Worm (Caenorhabditis elegans) whole organism, L4/young adult: ENCODE results near the gene tofu-1.
"Not testable (repeated sequence)": the region's sequence is repeated elsewhere in the genome, so short reads cannot be mapped to it uniquely, and the experiment has no call there.

ENCODE experiments used
- W03F9.2 ChIP-seq: fragments of 150-350 bp; optimal IDR thresholded peaks from 2 replicates; lab custom pipeline; 2014; ENCODE audit warnings: missing biosample characterization, missing genetic modification characterization
- dao-5 ChIP-seq: sonication (generic microtip); optimal IDR thresholded peaks from 2 replicates; lab custom pipeline; 2016; ENCODE audit warnings: missing genotype, missing genetic modification characterization, moderate library complexity, missing compliant biosample characterization
- him-1 ChIP-seq: sonication (generic microtip); optimal IDR thresholded peaks from 2 replicates; lab custom pipeline; 2016; ENCODE audit warnings: missing genotype, missing genetic modification reagents, missing genetic modification characterization, missing compliant biosample characterization

The tofu-1 gene

ce11 chrV:10002720-10003119 is 21.8 kb downstream of the tofu-1 start:
- TF ChIP-seq W03F9.2 (tag; lab: Kevin White, UChicago) (no peak), him-1 (tag; lab: Kevin White, UChicago) (no peak), dao-5 (tag; lab: Kevin White, UChicago) (no peak)

ce11 chrV:10003315-10003969 is 22.5 kb downstream of the tofu-1 start:
- TF ChIP-seq dao-5 (tag; lab: Kevin White, UChicago) (no peak), W03F9.2 (tag; lab: Kevin White, UChicago) (peak; percentile 74), him-1 (tag; lab: Kevin White, UChicago) (no peak)

ce11 chrV:10004048-10004761 is 23.3 kb downstream of the tofu-1 start, which contains the start of gene uda-1:
uda-1 (plus strand) TSS chrV:10004755.
- TF ChIP-seq W03F9.2, dao-5, him-1 (tag; lab: Kevin White, UChicago): not testable (repeated sequence)

DNA sequence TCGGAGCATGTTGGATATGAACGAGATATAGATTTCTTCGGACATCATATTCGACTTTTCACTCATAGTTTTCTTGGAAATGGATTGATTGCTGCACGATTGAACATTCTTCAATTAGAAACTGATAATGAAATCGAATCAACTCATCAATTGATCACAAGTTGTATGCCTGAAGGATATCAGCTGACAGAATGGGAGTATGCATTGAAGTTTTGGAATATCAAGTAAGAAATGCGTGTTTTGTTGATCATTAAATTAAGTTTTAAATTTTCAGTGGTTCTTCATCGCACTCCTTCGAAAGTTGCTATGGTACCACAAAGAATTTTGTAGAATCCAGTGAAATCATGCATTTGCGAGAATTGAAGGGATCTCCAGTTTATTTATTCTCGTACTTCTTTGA is 25.4 kb downstream of the tofu-1 start:
- TF ChIP-seq W03F9.2 (tag; lab: Kevin White, UChicago) (no peak), dao-5 (tag; lab: Kevin White, UChicago) (no peak), him-1 (tag; lab: Kevin White, UChicago) (no peak)

ce11 chrV:10007484-10007883 is 26.5 kb downstream of the tofu-1 start:
- TF ChIP-seq W03F9.2 (tag; lab: Kevin White, UChicago) (no peak), him-1 (tag; lab: Kevin White, UChicago) (no peak), dao-5 (tag; lab: Kevin White, UChicago) (no peak)

- TF ChIP-seq him-1 (tag; lab: Kevin White, UChicago) (no peak), W03F9.2 (tag; lab: Kevin White, UChicago) (no peak), dao-5 (tag; lab: Kevin White, UChicago) (no peak)
Measured at ce11 chrV:10011623-10012022, 30.7 kb downstream of the tofu-1 start, which contains the start of gene lea-1. lea-1 (plus strand) TSS chrV:10011923.

ce11 chrV:10012639-10013038 is 31.7 kb downstream of the tofu-1 start:
- TF ChIP-seq dao-5 (tag; lab: Kevin White, UChicago) (no peak), W03F9.2 (tag; lab: Kevin White, UChicago) (no peak), him-1 (tag; lab: Kevin White, UChicago) (no peak)

DNA sequence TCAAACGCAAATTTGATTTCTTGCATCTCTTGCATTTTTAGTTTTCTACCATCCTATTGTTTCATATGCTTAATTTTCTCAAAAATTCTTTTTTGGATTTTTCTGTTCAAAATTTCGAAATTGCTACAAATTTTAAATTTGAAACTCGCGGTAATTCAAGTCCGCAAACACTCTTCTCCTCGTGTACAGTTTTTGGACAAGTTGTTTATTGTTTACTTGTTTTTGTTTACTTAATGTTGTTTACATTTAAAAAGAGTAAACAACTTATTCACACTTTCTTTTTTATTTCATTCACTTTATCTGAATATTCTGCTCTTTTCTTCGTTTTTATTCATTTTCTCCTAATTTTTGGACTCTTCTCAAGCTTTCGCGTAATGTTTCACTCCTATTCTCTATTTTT is 37.3 kb downstream of the tofu-1 start:
- TF ChIP-seq W03F9.2 (tag; lab: Kevin White, UChicago) (peak; percentile 15), dao-5 (tag; lab: Kevin White, UChicago) (no peak), him-1 (tag; lab: Kevin White, UChicago) (no peak)

ce11 chrV:10019083-10019624 is 38.2 kb downstream of the tofu-1 start:
- TF ChIP-seq dao-5 (tag; lab: Kevin White, UChicago) (no peak), him-1 (tag; lab: Kevin White, UChicago) (no peak), W03F9.2 (tag; lab: Kevin White, UChicago) (no peak)

DNA sequence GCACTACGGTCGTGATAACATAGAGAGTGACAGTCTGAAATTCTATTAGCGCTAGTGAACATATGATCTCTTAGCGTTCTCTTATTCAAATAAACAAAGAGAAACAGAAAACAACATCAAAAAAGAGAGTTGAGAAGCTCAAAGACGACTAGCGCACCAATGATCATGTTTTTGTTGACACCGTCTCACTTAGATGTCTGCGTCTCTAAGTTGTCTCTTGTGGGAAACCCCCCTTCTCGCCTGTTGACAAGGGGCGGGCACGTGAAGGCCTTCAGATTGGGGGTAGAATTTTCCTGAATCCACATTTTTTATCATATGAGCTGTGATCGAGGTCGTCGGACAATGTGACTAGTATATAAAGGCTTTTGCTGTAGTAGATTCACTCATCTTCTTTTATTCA is 39.0 kb downstream of the tofu-1 start:
- TF ChIP-seq dao-5 (tag; lab: Kevin White, UChicago): no peak
- TF ChIP-seq W03F9.2 (tag; lab: Kevin White, UChicago): no peak
- TF ChIP-seq him-1 (tag; lab: Kevin White, UChicago): no peak

DNA sequence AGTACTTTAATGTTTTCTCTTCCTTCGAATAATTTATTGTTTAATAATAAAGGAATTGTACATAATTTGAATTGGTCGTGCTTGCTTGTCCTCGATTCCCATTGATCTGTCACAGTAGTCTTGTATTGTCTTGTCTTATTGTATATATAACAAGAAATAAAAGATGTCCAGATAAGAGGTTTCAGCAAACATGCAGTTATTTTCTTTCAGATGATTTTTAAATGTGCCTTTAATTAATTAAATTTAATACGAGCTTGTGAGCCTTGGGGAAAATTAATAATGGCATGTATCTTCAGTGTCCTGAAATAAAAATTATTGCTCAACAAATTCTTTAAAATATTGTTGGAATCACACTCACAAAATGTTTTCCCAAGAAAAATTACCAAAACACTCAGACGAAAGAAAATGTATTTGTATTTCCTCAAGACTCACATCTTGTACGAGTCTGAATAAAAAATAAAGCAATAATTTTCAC is 42.2 kb downstream of the tofu-1 start:
- no peak for TF ChIP-seq him-1 (tag; lab: Kevin White, UChicago)
- no peak for TF ChIP-seq dao-5 (tag; lab: Kevin White, UChicago)
- TF ChIP-seq W03F9.2 (tag; lab: Kevin White, UChicago): no peak

DNA sequence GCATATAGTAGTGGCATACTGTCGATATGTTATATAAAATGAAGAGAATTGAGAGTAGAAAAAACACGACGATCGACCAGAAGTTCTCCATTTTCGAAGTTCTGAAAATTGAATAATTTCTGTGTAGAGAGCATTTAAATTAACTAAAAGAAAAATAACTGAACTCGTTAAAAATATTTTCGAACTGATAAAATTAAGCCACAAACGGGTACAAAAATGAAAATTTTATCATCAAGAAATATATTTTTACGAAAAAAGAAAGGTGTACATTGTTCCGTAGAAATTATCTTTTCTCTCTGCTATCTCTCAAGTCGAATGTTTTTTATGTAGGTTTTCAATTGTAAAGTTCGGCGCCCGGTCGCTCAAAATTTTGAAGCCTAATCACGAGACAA is 50.0 kb downstream of the tofu-1 start, which contains the start of gene acl-2:
TSS of gene acl-2 (minus strand) at position 101 of the 392 bp plus-strand sequence.
- TF ChIP-seq dao-5 (tag; lab: Kevin White, UChicago) (no peak), W03F9.2 (tag; lab: Kevin White, UChicago) (no peak), him-1 (tag; lab: Kevin White, UChicago) (no peak)
